Fruit fly (Drosophila melanogaster): ENCODE data around the gene usp.

DNA sequence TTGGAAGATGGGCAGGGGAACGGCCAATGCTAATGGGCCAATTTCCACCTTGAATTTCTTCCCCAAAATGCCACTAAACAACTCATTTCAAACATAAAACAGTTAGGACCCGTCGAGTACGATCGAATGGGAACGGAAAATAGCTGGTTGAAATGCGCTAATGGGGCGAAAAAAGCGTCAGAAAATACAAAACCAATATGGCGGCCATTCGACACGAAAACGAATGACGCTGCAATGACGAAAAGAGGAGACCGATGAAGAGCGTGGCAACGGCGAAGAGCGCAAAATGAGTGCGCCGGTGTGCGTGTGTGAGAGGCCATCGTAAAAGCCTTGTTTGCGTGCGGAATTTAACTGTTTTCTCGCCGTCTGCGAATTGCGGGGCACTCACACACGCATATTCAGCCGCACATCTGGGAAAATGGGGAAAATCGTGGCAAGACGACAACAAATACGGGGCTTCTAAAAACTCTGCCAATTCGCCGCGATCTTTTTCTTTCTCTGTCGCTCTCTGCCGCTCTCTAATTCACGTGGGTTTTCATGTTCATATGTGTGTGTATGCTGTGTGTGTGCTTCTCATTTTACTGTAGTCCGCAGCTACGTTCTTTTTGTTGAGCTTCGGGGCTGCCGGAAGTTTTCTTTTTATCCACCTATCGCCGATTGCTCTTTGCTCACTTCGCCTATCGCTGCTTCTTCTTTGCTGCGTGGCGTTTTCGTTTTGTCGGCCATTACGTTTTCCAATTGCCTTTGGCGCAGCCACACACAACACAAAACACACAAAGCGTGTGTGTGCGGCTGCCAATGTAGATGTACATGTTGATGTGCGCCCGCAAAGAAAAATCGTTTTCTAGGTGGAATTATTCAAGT, 31.9 kb downstream of the usp start, which contains the start of gene east:
- TF ChIP-seq CTCF (optimal IDR thresholded peaks at IDR 0.05) (no peak), CG8478 (optimal IDR thresholded peaks at IDR 0.05) (no peak)

Measured in S2 (cell line).